2 fruit fly cellular contexts compared by ENCODE assay signal in genomic region chrX:15309918-15310317, dm6.
TF ChIP-seq lines count a peak whose summit lies in the region.

No protein-coding gene starts in this region.

- TF ChIP-seq CTCF in whole organism, embryonic (GFP tag; optimal IDR thresholded peaks at IDR 0.05; lab: Kevin White, UChicago), result no peak

TF ChIP-seq in whole organism, adult, 20 proteins besides CTCF, POLR2A, EP300 and RAD21:
- TF ChIP-seq CG14711 (tag; optimal IDR thresholded peaks at IDR 0.05; lab: Kevin White, UChicago), result peak; percentile 2
- TF ChIP-seq pad (GFP tag; optimal IDR thresholded peaks at IDR 0.05; lab: Kevin White, UChicago), result no peak

TF ChIP-seq in whole organism, embryonic, 481 proteins besides CTCF, POLR2A, EP300 and RAD21 (continues in another document):
- TF ChIP-seq CG8478 (optimal IDR thresholded peaks at IDR 0.05; lab: Kevin White, UChicago) (no peak), gsb (GFP tag; IDR thresholded peaks at IDR 0.05; lab: Robert Waterston, UW) (no peak), tin (GFP tag; optimal IDR thresholded peaks at IDR 0.05; lab: Kevin White, UChicago) (no peak), cato (GFP tag; optimal IDR thresholded peaks at IDR 0.05; lab: Kevin White, UChicago; ENCODE audit: borderline replicate concordance) (no peak), pum (GFP tag; optimal IDR thresholded peaks at IDR 0.05; lab: Kevin White, UChicago) (no peak), Optix (GFP tag; IDR thresholded peaks at IDR 0.05; lab: Robert Waterston, UW) (no peak), cwo (GFP tag; optimal IDR thresholded peaks at IDR 0.05; lab: Kevin White, UChicago) (no peak), Hey (tag; optimal IDR thresholded peaks at IDR 0.05; lab: Kevin White, UChicago) (no peak), CG34422 (GFP tag; IDR thresholded peaks at IDR 0.05; lab: Robert Waterston, UW) (no peak), Dek (tag; optimal IDR thresholded peaks at IDR 0.05; lab: Kevin White, UChicago) (no peak), jigr1 (GFP tag; IDR thresholded peaks at IDR 0.05; lab: Robert Waterston, UW) (no peak), Poxn (GFP tag; IDR thresholded peaks at IDR 0.05; lab: Robert Waterston, UW) (no peak), unpg (GFP tag; optimal IDR thresholded peaks at IDR 0.05; lab: Kevin White, UChicago) (peak; percentile 32), CG8281 (tag; optimal IDR thresholded peaks at IDR 0.05; lab: Kevin White, UChicago) (no peak), ftz-f1 (GFP tag; optimal IDR thresholded peaks at IDR 0.05; lab: Kevin White, UChicago) (no peak), CrebB (tag; optimal IDR thresholded peaks at IDR 0.05; lab: Kevin White, UChicago) (no peak), slbo (GFP tag; IDR thresholded peaks at IDR 0.05; lab: Robert Waterston, UW) (peak; percentile 12; the same call in 1 of the 2 replicates), CG15073 (GFP tag; optimal IDR thresholded peaks at IDR 0.05; lab: Kevin White, UChicago) (no peak), CoRest (tag; optimal IDR thresholded peaks at IDR 0.05; lab: Kevin White, UChicago) (peak; percentile 24), chif (GFP tag; optimal IDR thresholded peaks at IDR 0.05; lab: Kevin White, UChicago) (no peak), CG6175 (GFP tag; IDR thresholded peaks at IDR 0.05; lab: Robert Waterston, UW) (no peak), CG11504 (tag; optimal IDR thresholded peaks at IDR 0.05; lab: Kevin White, UChicago) (peak; percentile 52), klu (GFP tag; IDR thresholded peaks at IDR 0.05; lab: Robert Waterston, UW) (no peak), CG7357 (GFP tag; IDR thresholded peaks at IDR 0.05; lab: Robert Waterston, UW) (no peak), Elba2 (GFP tag; optimal IDR thresholded peaks at IDR 0.05; lab: Kevin White, UChicago) (no peak), CG8388 (GFP tag; optimal IDR thresholded peaks at IDR 0.05; lab: Kevin White, UChicago) (peak; percentile 3), gem (tag; optimal IDR thresholded peaks at IDR 0.05; lab: Kevin White, UChicago) (peak; percentile 55), Scr (GFP tag; IDR thresholded peaks at IDR 0.05; lab: Robert Waterston, UW; ENCODE audit: partially characterized antibody) (no peak), CG18476 (GFP tag; optimal IDR thresholded peaks at IDR 0.05; lab: Kevin White, UChicago) (no peak), HLH3B (GFP tag; IDR thresholded peaks at IDR 0.05; lab: Robert Waterston, UW) (0 out of 2 replicates have a peak, but pooled peaks have one; percentile 23), CG33557 (GFP tag; optimal IDR thresholded peaks at IDR 0.05; lab: Kevin White, UChicago) (no peak), corto (GFP tag; optimal IDR thresholded peaks at IDR 0.05; lab: Kevin White, UChicago) (no peak), CG7839 (tag; optimal IDR thresholded peaks at IDR 0.05; lab: Kevin White, UChicago) (peak; percentile 40), ind (GFP tag; optimal IDR thresholded peaks at IDR 0.05; lab: Kevin White, UChicago) (no peak), CG31441 (GFP tag; IDR thresholded peaks at IDR 0.05; lab: Robert Waterston, UW) (peak; percentile 36), CG6272 (GFP tag; IDR thresholded peaks at IDR 0.05; lab: Robert Waterston, UW) (no peak), CG12391 (tag; optimal IDR thresholded peaks at IDR 0.05; lab: Kevin White, UChicago) (peak; percentile 11), fd96Cb (tag; optimal IDR thresholded peaks at IDR 0.05; lab: Kevin White, UChicago) (peak; percentile 24), CG18599 (GFP tag; optimal IDR thresholded peaks at IDR 0.05; lab: Kevin White, UChicago) (no peak), Spps (tag; optimal IDR thresholded peaks at IDR 0.05; lab: Kevin White, UChicago) (no peak), CG17385 (GFP tag; optimal IDR thresholded peaks at IDR 0.05; lab: Kevin White, UChicago) (peak; percentile 11), CG10321 (GFP tag; IDR thresholded peaks at IDR 0.05; lab: Robert Waterston, UW) (no peak), Med (GFP tag; lab: Kevin White, UChicago) (no peak), onecut (GFP tag; IDR thresholded peaks at IDR 0.05; lab: Robert Waterston, UW) (no peak), CG33213 (GFP tag; optimal IDR thresholded peaks at IDR 0.05; lab: Kevin White, UChicago) (no peak), sd (tag; optimal IDR thresholded peaks at IDR 0.05; lab: Kevin White, UChicago) (no peak), ato (GFP tag; IDR thresholded peaks at IDR 0.05; lab: Robert Waterston, UW; ENCODE audit: partially characterized antibody) (no peak), Opbp (GFP tag; IDR thresholded peaks at IDR 0.05; lab: Robert Waterston, UW; ENCODE audit: partially characterized antibody) (no peak), HLH4C (GFP tag; IDR thresholded peaks at IDR 0.05; lab: Robert Waterston, UW; ENCODE audit: partially characterized antibody) (no peak), CG3838 (GFP tag; optimal IDR thresholded peaks at IDR 0.05; lab: Kevin White, UChicago) (no peak), bab2 (GFP tag; optimal IDR thresholded peaks at IDR 0.05; lab: Kevin White, UChicago) (no peak), Oaz (GFP tag; IDR thresholded peaks at IDR 0.05; lab: Robert Waterston, UW) (no peak), lilli (GFP tag; optimal IDR thresholded peaks at IDR 0.05; lab: Kevin White, UChicago) (no peak), h (optimal IDR thresholded peaks at IDR 0.05; lab: Kevin White, UChicago) (no peak), slp2 (GFP tag; optimal IDR thresholded peaks at IDR 0.05; lab: Kevin White, UChicago) (no peak), CG2678 (tag; optimal IDR thresholded peaks at IDR 0.05; lab: Kevin White, UChicago) (peak; percentile 53), row (GFP tag; IDR thresholded peaks at IDR 0.05; lab: Robert Waterston, UW) (peak; percentile 61), Abd-B (GFP tag; optimal IDR thresholded peaks at IDR 0.05; lab: Kevin White, UChicago) (peak; percentile 53), CG10431 (GFP tag; optimal IDR thresholded peaks at IDR 0.05; lab: Kevin White, UChicago) (no peak), Meics (GFP tag; optimal IDR thresholded peaks at IDR 0.05; lab: Kevin White, UChicago) (peak; percentile 16), br (optimal IDR thresholded peaks at IDR 0.05; lab: Kevin White, UChicago) (no peak), Fer3 (tag; optimal IDR thresholded peaks at IDR 0.05; lab: Kevin White, UChicago) (peak; percentile 8), Lpt (GFP tag; optimal IDR thresholded peaks at IDR 0.05; lab: Kevin White, UChicago) (no peak), CG18764 (GFP tag; optimal IDR thresholded peaks at IDR 0.05; lab: Kevin White, UChicago) (no peak), hkb (optimal IDR thresholded peaks at IDR 0.05; lab: Kevin White, UChicago) (no peak), hkb (GFP tag; IDR thresholded peaks at IDR 0.05; lab: Robert Waterston, UW) (peak; percentile 30; the same call in 1 of the 2 replicates), tap (tag; optimal IDR thresholded peaks at IDR 0.05; lab: Kevin White, UChicago) (peak; percentile 30), CG17359 (tag; optimal IDR thresholded peaks at IDR 0.05; lab: Kevin White, UChicago) (peak; percentile 20), phol (tag; optimal IDR thresholded peaks at IDR 0.05; lab: Kevin White, UChicago) (peak; percentile 6), stc (GFP tag; IDR thresholded peaks at IDR 0.05; lab: Robert Waterston, UW) (peak; percentile 34; the same call in 1 of the 2 replicates), btn (GFP tag; optimal IDR thresholded peaks at IDR 0.05; lab: Kevin White, UChicago) (no peak), CG15479 (GFP tag; optimal IDR thresholded peaks at IDR 0.05; lab: Kevin White, UChicago) (no peak), CG17361 (GFP tag; IDR thresholded peaks at IDR 0.05; lab: Robert Waterston, UW) (0 out of 3 replicates have a peak, but pooled peaks have one; percentile 30), Hr78 (GFP tag; optimal IDR thresholded peaks at IDR 0.05; lab: Kevin White, UChicago) (no peak), CG6791 (GFP tag; IDR thresholded peaks at IDR 0.05; lab: Robert Waterston, UW; ENCODE audit: partially characterized antibody) (no peak), Hr3 (GFP tag; optimal IDR thresholded peaks at IDR 0.05; lab: Kevin White, UChicago) (no peak), aop (GFP tag; IDR thresholded peaks at IDR 0.05; lab: Robert Waterston, UW) (no peak), nerfin-2 (GFP tag; IDR thresholded peaks at IDR 0.05; lab: Robert Waterston, UW; ENCODE audit: partially characterized antibody) (no peak), CG16863 (GFP tag; optimal IDR thresholded peaks at IDR 0.05; lab: Kevin White, UChicago) (no peak), D19B (GFP tag; optimal IDR thresholded peaks at IDR 0.05; lab: Kevin White, UChicago) (no peak), CG4404 (GFP tag; IDR thresholded peaks at IDR 0.05; lab: Robert Waterston, UW) (no peak), HmgD (GFP tag; optimal IDR thresholded peaks at IDR 0.05; lab: Kevin White, UChicago) (no peak), CG2889 (GFP tag; IDR thresholded peaks at IDR 0.05; lab: Robert Waterston, UW) (no peak), CG1603 (tag; optimal IDR thresholded peaks at IDR 0.05; lab: Kevin White, UChicago) (no peak), Blimp-1 (GFP tag; optimal IDR thresholded peaks at IDR 0.05; lab: Kevin White, UChicago) (peak; percentile 24), Fer1 (GFP tag; optimal IDR thresholded peaks at IDR 0.05; lab: Kevin White, UChicago) (no peak), lmd (GFP tag; IDR thresholded peaks at IDR 0.05; lab: Robert Waterston, UW) (peak; percentile 9; the same call in 1 of the 2 replicates), dimm (GFP tag; IDR thresholded peaks at IDR 0.05; lab: Robert Waterston, UW) (no peak), fd102C (GFP tag; optimal IDR thresholded peaks at IDR 0.05; lab: Kevin White, UChicago) (no peak), Xbp1 (GFP tag; optimal IDR thresholded peaks at IDR 0.05; lab: Kevin White, UChicago) (peak; percentile 17), CG30431 (GFP tag; optimal IDR thresholded peaks at IDR 0.05; lab: Kevin White, UChicago) (no peak), Eip74EF (GFP tag; optimal IDR thresholded peaks at IDR 0.05; lab: Kevin White, UChicago) (no peak)
